Fruit fly (Drosophila melanogaster) whole organism, embryonic: ENCODE results near the gene bma.

Experiments
- Ada2b ChIP-seq: fragments of 200-800 bp; sonication (Bioruptor generic); IDR thresholded peaks from 2 replicates; pipeline ENCODE4 v1.3.6; 2022; ENCODE audit warnings: missing biosample characterization, missing genetic modification characterization
- C15 ChIP-seq: fragments of 200-800 bp; sonication (Bioruptor generic); IDR thresholded peaks from 3 replicates; pipeline ENCODE4 v1.3.6; 2022; ENCODE audit warnings: missing biosample characterization, missing genetic modification characterization
- CG10147 ChIP-seq: fragments of 200-800 bp; sonication (Bioruptor generic); optimal IDR thresholded peaks from 2 replicates; lab custom pipeline; 2019; ENCODE audit warnings: missing biosample characterization, mild to moderate bottlenecking, missing genetic modification characterization, moderate library complexity
- CG11398 ChIP-seq: fragments of 200-800 bp; sonication (Bioruptor generic); optimal IDR thresholded peaks from 2 replicates; lab custom pipeline; 2016; ENCODE audit warnings: missing biosample characterization, missing genetic modification characterization
- CG15011 ChIP-seq: fragments of 200-800 bp; sonication (Bioruptor generic); optimal IDR thresholded peaks from 3 replicates; lab custom pipeline; 2018; ENCODE audit warnings: missing biosample characterization, mild to moderate bottlenecking, missing genetic modification characterization
- CG15269 ChIP-seq: fragments of 200-800 bp; sonication (Bioruptor generic); optimal IDR thresholded peaks from 2 replicates; lab custom pipeline; 2018; ENCODE audit warnings: missing biosample characterization, mild to moderate bottlenecking, missing genetic modification characterization, moderate library complexity
- CG15601 ChIP-seq: fragments of 200-800 bp; sonication (Bioruptor generic); optimal IDR thresholded peaks from 3 replicates; lab custom pipeline; 2019; ENCODE audit warnings: missing biosample characterization, mild to moderate bottlenecking, missing genetic modification characterization, moderate library complexity
- CG17328 ChIP-seq: fragments of 200-800 bp; sonication (Bioruptor generic); IDR thresholded peaks from 2 replicates; pipeline ENCODE4 v1.3.6; 2022; ENCODE audit warnings: missing biosample characterization, missing genetic modification characterization
- CG17385 ChIP-seq: fragments of 200-800 bp; sonication (Bioruptor generic); optimal IDR thresholded peaks from 3 replicates; lab custom pipeline; 2018; ENCODE audit warnings: missing biosample characterization, mild to moderate bottlenecking, missing genetic modification characterization
- CG17829 ChIP-seq: fragments of 200-800 bp; optimal IDR thresholded peaks from 2 replicates; lab custom pipeline; 2019; ENCODE audit warnings: missing biosample characterization, mild to moderate bottlenecking, missing genetic modification characterization, moderate library complexity
- CG30403 ChIP-seq: fragments of 200-800 bp; sonication (Bioruptor generic); optimal IDR thresholded peaks from 3 replicates; lab custom pipeline; 2016; ENCODE audit warnings: missing biosample characterization, missing genetic modification characterization
- CG3065 ChIP-seq: fragments of 200-800 bp; sonication (Bioruptor generic); optimal IDR thresholded peaks from 2 replicates; lab custom pipeline; 2016; ENCODE audit warnings: missing biosample characterization, missing genetic modification characterization
- CG31224 ChIP-seq: fragments of 200-800 bp; sonication (Bioruptor generic); IDR thresholded peaks from 2 replicates; pipeline ENCODE4 v1.3.6; 2022; ENCODE audit warnings: missing biosample characterization, missing genetic modification characterization
- CG33213 ChIP-seq: fragments of 200-800 bp; sonication (Bioruptor generic); optimal IDR thresholded peaks from 3 replicates; lab custom pipeline; 2016; ENCODE audit warnings: missing biosample characterization, missing genetic modification characterization
- CG34224 ChIP-seq: fragments of 200-800 bp; sonication (Bioruptor generic); IDR thresholded peaks from 3 replicates; pipeline ENCODE4 v1.3.6; 2022; ENCODE audit warnings: missing biosample characterization, missing genetic modification characterization; ENCODE audit not compliant: partially characterized antibody
- CG4328 ChIP-seq: fragments of 200-800 bp; sonication (Bioruptor generic); optimal IDR thresholded peaks from 3 replicates; lab custom pipeline; 2017; ENCODE audit warnings: missing biosample characterization, missing genetic modification reagents, missing genetic modification characterization
- CG4617 ChIP-seq: fragments of 200-800 bp; sonication (Bioruptor generic); optimal IDR thresholded peaks from 3 replicates; lab custom pipeline; 2016; ENCODE audit warnings: missing biosample characterization, missing genetic modification characterization, borderline replicate concordance
- CG4820 ChIP-seq: fragments of 200-800 bp; sonication (Bioruptor generic); optimal IDR thresholded peaks from 3 replicates; lab custom pipeline; 2016; ENCODE audit warnings: missing biosample characterization, missing genetic modification characterization
- CG6254 ChIP-seq: fragments of 200-800 bp; sonication (Bioruptor generic); optimal IDR thresholded peaks from 3 replicates; lab custom pipeline; 2017; ENCODE audit warnings: mild to moderate bottlenecking, missing biosample characterization, missing genetic modification reagents, missing genetic modification characterization
- CG6765 ChIP-seq: fragments of 200-800 bp; sonication (Bioruptor generic); optimal IDR thresholded peaks from 3 replicates; lab custom pipeline; 2017; ENCODE audit warnings: missing biosample characterization, mild to moderate bottlenecking, missing genetic modification characterization
- CG7987 ChIP-seq: fragments of 200-800 bp; sonication (Bioruptor generic); optimal IDR thresholded peaks from 2 replicates; lab custom pipeline; 2018; ENCODE audit warnings: missing biosample characterization, mild to moderate bottlenecking, missing genetic modification characterization, moderate library complexity
- CG8765 ChIP-seq: fragments of 200-800 bp; sonication (Bioruptor generic); IDR thresholded peaks from 2 replicates; pipeline ENCODE4 v1.3.6; 2022; ENCODE audit warnings: missing biosample characterization, missing genetic modification characterization
- Dbx ChIP-seq: fragments of 200-800 bp; sonication (Bioruptor generic); IDR thresholded peaks from 3 replicates; pipeline ENCODE4 v1.3.6; 2022; ENCODE audit warnings: missing biosample characterization, missing genetic modification characterization
- Doc3 ChIP-seq: fragments of 200-800 bp; sonication (Bioruptor generic); IDR thresholded peaks from 3 replicates; pipeline ENCODE4 v1.3.6; 2022; ENCODE audit warnings: missing biosample characterization, missing genetic modification characterization; ENCODE audit not compliant: partially characterized antibody
- ERR ChIP-seq: fragments of 200-800 bp; sonication (Bioruptor generic); optimal IDR thresholded peaks from 2 replicates; lab custom pipeline; 2016; ENCODE audit warnings: missing biosample characterization, missing genetic modification characterization
- Ets97D ChIP-seq: fragments of 200-800 bp; sonication (Bioruptor generic); optimal IDR thresholded peaks from 3 replicates; lab custom pipeline; 2016; ENCODE audit warnings: missing biosample characterization, missing genetic modification characterization
- Jarid2 ChIP-seq: fragments of 200-800 bp; sonication (Bioruptor generic); optimal IDR thresholded peaks from 3 replicates; lab custom pipeline; 2017; ENCODE audit warnings: mild to moderate bottlenecking, missing biosample characterization, missing genetic modification reagents, missing genetic modification characterization
- Lim3 ChIP-seq: fragments of 200-800 bp; sonication (Bioruptor generic); IDR thresholded peaks from 2 replicates; pipeline ENCODE4 v1.3.6; 2022; ENCODE audit warnings: missing biosample characterization, missing genetic modification characterization
- MTF-1 ChIP-seq: fragments of 200-800 bp; sonication (Bioruptor generic); optimal IDR thresholded peaks from 2 replicates; lab custom pipeline; 2018; ENCODE audit warnings: missing biosample characterization, mild to moderate bottlenecking, missing genetic modification characterization, borderline replicate concordance
- Max ChIP-seq: fragments of 200-800 bp; sonication (Bioruptor generic); optimal IDR thresholded peaks from 2 replicates; lab custom pipeline; 2016; ENCODE audit warnings: missing biosample characterization, mild to moderate bottlenecking, missing genetic modification characterization
- Myb ChIP-seq: fragments of 200-800 bp; sonication (Bioruptor generic); optimal IDR thresholded peaks from 2 replicates; lab custom pipeline; 2016; ENCODE audit warnings: missing biosample characterization, missing genetic modification characterization
- Spps ChIP-seq: fragments of 200-800 bp; sonication (Bioruptor generic); optimal IDR thresholded peaks from 2 replicates; lab custom pipeline; 2018; ENCODE audit warnings: missing biosample characterization, mild to moderate bottlenecking, missing genetic modification characterization
- Sry-δ ChIP-seq: fragments of 200-800 bp; sonication (Bioruptor generic); optimal IDR thresholded peaks from 2 replicates; lab custom pipeline; 2016; ENCODE audit warnings: missing biosample characterization, missing genetic modification characterization
- bbx ChIP-seq: fragments of 200-800 bp; sonication (Bioruptor generic); IDR thresholded peaks from 2 replicates; pipeline ENCODE4 v1.3.6; 2022; ENCODE audit warnings: missing biosample characterization, missing genetic modification characterization; ENCODE audit not compliant: partially characterized antibody
- dati ChIP-seq: fragments of 200-800 bp; sonication (Bioruptor generic); IDR thresholded peaks from 2 replicates; pipeline ENCODE4 v1.3.6; 2022; ENCODE audit warnings: missing biosample characterization, missing genetic modification characterization
- dm ChIP-seq: fragments of 200-800 bp; sonication (Bioruptor generic); optimal IDR thresholded peaks from 3 replicates; lab custom pipeline; 2016; ENCODE audit warnings: missing biosample characterization, missing genetic modification characterization
- dpn ChIP-seq, 2 experiments: fragments of 200-800 bp; sonication (Bioruptor generic); optimal IDR thresholded peaks; 3 replicates each; lab custom pipeline; 2016; ENCODE audit warnings: missing biosample characterization in 2 of 2, missing genetic modification characterization in 2 of 2
- emc ChIP-seq: fragments of 200-800 bp; sonication (Bioruptor generic); optimal IDR thresholded peaks from 2 replicates; lab custom pipeline; 2016; ENCODE audit warnings: missing biosample characterization, missing genetic modification characterization
- exex ChIP-seq: fragments of 200-800 bp; sonication (Bioruptor generic); optimal IDR thresholded peaks from 4 replicates; lab custom pipeline; 2018; ENCODE audit warnings: missing biosample characterization, mild to moderate bottlenecking, missing genetic modification characterization, moderate library complexity
- fd3F ChIP-seq: fragments of 200-800 bp; sonication (Bioruptor generic); optimal IDR thresholded peaks from 2 replicates; lab custom pipeline; 2018; ENCODE audit warnings: missing biosample characterization, mild to moderate bottlenecking, missing genetic modification characterization, moderate library complexity
- knrl ChIP-seq: fragments of 200-800 bp; sonication (Bioruptor generic); IDR thresholded peaks from 3 replicates; pipeline ENCODE4 v1.3.6; 2022; ENCODE audit warnings: missing biosample characterization, missing genetic modification characterization; ENCODE audit not compliant: partially characterized antibody
- mam ChIP-seq: fragments of 200-800 bp; sonication (Bioruptor generic); optimal IDR thresholded peaks from 3 replicates; lab custom pipeline; 2016; ENCODE audit warnings: missing biosample characterization, missing genetic modification characterization
- pb ChIP-seq: fragments of 200-800 bp; sonication (Bioruptor generic); optimal IDR thresholded peaks from 3 replicates; lab custom pipeline; 2016; ENCODE audit warnings: missing biosample characterization, missing genetic modification characterization
- rib ChIP-seq: fragments of 200-800 bp; sonication (Bioruptor generic); IDR thresholded peaks from 2 replicates; pipeline ENCODE4 v1.3.6; 2022; ENCODE audit warnings: missing biosample characterization, missing genetic modification characterization
- row ChIP-seq: fragments of 200-800 bp; sonication (Bioruptor generic); IDR thresholded peaks from 3 replicates; pipeline ENCODE4 v1.3.6; 2022; ENCODE audit warnings: missing biosample characterization, missing genetic modification characterization
- seq ChIP-seq: fragments of 200-800 bp; sonication (Bioruptor generic); IDR thresholded peaks from 2 replicates; pipeline ENCODE4 v1.3.6; 2022; ENCODE audit warnings: missing biosample characterization, missing genetic modification characterization
- ssp ChIP-seq: fragments of 200-800 bp; sonication (Bioruptor generic); IDR thresholded peaks from 2 replicates; pipeline ENCODE4 v1.3.6; 2022; ENCODE audit warnings: missing biosample characterization, missing genetic modification characterization
- tna ChIP-seq: fragments of 200-800 bp; sonication (Bioruptor generic); IDR thresholded peaks from 2 replicates; pipeline ENCODE4 v1.3.6; 2022; ENCODE audit warnings: missing biosample characterization, missing genetic modification characterization; ENCODE audit not compliant: partially characterized antibody
- wek ChIP-seq: fragments of 200-800 bp; sonication (Bioruptor generic); optimal IDR thresholded peaks from 3 replicates; lab custom pipeline; 2018; ENCODE audit warnings: missing biosample characterization, mild to moderate bottlenecking, missing genetic modification characterization, moderate library complexity
- zen ChIP-seq: fragments of 200-800 bp; sonication (Bioruptor generic); optimal IDR thresholded peaks from 3 replicates; lab custom pipeline; 2018; ENCODE audit warnings: missing biosample characterization, mild to moderate bottlenecking, missing genetic modification characterization, moderate library complexity

bma gene

DNA sequence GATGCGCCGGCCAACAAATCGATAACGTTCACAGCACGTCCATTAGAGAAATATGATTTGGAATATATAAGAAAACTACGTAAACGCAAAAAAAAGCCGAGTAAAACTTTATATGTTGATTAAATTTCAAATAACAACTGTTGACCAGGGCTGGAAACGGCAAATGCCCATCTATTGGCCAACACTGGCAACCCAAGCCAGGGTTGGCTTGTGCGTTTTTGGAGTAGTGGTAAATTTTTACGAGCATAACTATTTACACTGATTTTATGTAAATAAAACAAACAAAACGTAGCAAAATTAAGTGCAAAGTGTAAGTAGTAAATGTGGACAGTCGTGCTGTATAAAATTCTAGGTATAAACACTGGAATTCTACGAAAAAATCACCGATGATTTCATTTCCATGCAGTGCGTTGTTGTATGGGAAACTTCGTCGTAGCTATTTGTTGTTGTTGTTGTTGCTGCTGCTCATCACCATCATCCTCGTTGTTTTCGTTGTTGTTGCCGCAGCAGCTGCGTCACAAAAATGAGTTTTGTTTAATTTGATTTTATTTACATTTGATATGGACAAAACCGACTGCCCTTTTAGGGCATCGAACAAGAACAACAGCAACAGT is 8.8 kb upstream of the bma start, which contains the start of gene nudE (continued):
- TF ChIP-seq dati (no peak), CG8765 (GFP tag; lab: Robert Waterston, UW) (no peak), Jarid2 (GFP tag; lab: Kevin White, UChicago) (no peak), bbx (GFP tag; lab: Robert Waterston, UW) (0 out of 2 replicates have a peak, but pooled peaks have one; percentile 44), Ada2b (GFP tag; lab: Robert Waterston, UW) (no peak), Spps (tag; lab: Kevin White, UChicago) (no peak), zen (tag; lab: Kevin White, UChicago) (peak; percentile 38), CG15011 (GFP tag; lab: Kevin White, UChicago) (no peak), CG34224 (no peak), emc (GFP tag; lab: Kevin White, UChicago) (no peak), CG15601 (tag; lab: Kevin White, UChicago) (no peak), CG4820 (GFP tag; lab: Kevin White, UChicago) (peak; percentile 28), Doc3 (GFP tag; lab: Robert Waterston, UW) (no peak), Max (GFP tag; lab: Kevin White, UChicago) (peak; percentile 54), CG6765 (no peak), dpn (GFP tag; optimal IDR thresholded peaks at IDR 0.05; lab: Kevin White, UChicago) (peak; percentile 20 to 63), dm (GFP tag; lab: Kevin White, UChicago) (peak; percentile 24), pb (no peak), CG17328 (GFP tag; lab: Robert Waterston, UW) (no peak), CG33213 (GFP tag; lab: Kevin White, UChicago) (peak; percentile 52), CG3065 (no peak), row (GFP tag; lab: Robert Waterston, UW) (peak; percentile 28; the same call in 2 of the 3 replicates), CG4328 (peak; percentile 30), MTF-1 (GFP tag; lab: Kevin White, UChicago) (no peak), Dbx (GFP tag; lab: Robert Waterston, UW) (peak; percentile 40; the same call in 1 of the 3 replicates), ERR (GFP tag; lab: Kevin White, UChicago) (peak; percentile 8), knrl (GFP tag; lab: Robert Waterston, UW) (no peak), CG11398 (GFP tag; lab: Kevin White, UChicago) (no peak), CG4617 (GFP tag; lab: Kevin White, UChicago) (peak; percentile 72), seq (GFP tag; lab: Robert Waterston, UW) (no peak), Sry-δ (GFP tag; lab: Kevin White, UChicago) (peak; percentile 46), mam (GFP tag; lab: Kevin White, UChicago) (peak; percentile 50), Ets97D (GFP tag; lab: Kevin White, UChicago) (peak; percentile 33), exex (tag; lab: Kevin White, UChicago) (no peak), CG7987 (no peak), rib (GFP tag; lab: Robert Waterston, UW) (no peak), CG17829 (no peak), C15 (no peak), CG15269 (tag; lab: Kevin White, UChicago) (no peak), CG30403 (GFP tag; lab: Kevin White, UChicago) (peak; percentile 40), CG31224 (no peak), Lim3 (GFP tag; lab: Robert Waterston, UW) (no peak), CG10147 (GFP tag; lab: Kevin White, UChicago) (no peak), ssp (GFP tag; lab: Robert Waterston, UW) (no peak), CG17385 (GFP tag; lab: Kevin White, UChicago) (peak; percentile 22), tna (GFP tag; lab: Robert Waterston, UW) (no peak), fd3F (no peak), Myb (GFP tag; lab: Kevin White, UChicago) (peak; percentile 98), CG6254 (no peak), wek (GFP tag; lab: Kevin White, UChicago) (no peak)
